Worm (Caenorhabditis elegans): ENCODE data around the gene cash-1.

cash-1 gene

ce11 chrV:10387412-10387811, 25.4 kb downstream of the cash-1 start:
- TF ChIP-seq sea-1 (GFP tag; conservative IDR thresholded peaks at IDR 0.05), result no peak
- no peak for TF ChIP-seq hnd-1 (tag; optimal IDR thresholded peaks at IDR 0.05)
- TF ChIP-seq tbx-37 (GFP tag; conservative IDR thresholded peaks at IDR 0.05), result no peak
- no peak for TF ChIP-seq ets-7 (tag; optimal IDR thresholded peaks at IDR 0.05)
- no peak for TF ChIP-seq B0310.2 (tag; optimal IDR thresholded peaks at IDR 0.05)
- no peak for TF ChIP-seq F13C5.2 (tag; optimal IDR thresholded peaks at IDR 0.05)
- TF ChIP-seq aly-1 (tag; optimal IDR thresholded peaks at IDR 0.05), result no peak
- TF ChIP-seq ceh-13 (GFP tag; optimal IDR thresholded peaks at IDR 0.05), result no peak
- no peak for TF ChIP-seq tra-4 (tag; optimal IDR thresholded peaks at IDR 0.05)
- no peak for TF ChIP-seq pes-1 (GFP tag; IDR thresholded peaks at IDR 0.05)
- no peak for TF ChIP-seq ceh-36 (tag; optimal IDR thresholded peaks at IDR 0.05)

DNA sequence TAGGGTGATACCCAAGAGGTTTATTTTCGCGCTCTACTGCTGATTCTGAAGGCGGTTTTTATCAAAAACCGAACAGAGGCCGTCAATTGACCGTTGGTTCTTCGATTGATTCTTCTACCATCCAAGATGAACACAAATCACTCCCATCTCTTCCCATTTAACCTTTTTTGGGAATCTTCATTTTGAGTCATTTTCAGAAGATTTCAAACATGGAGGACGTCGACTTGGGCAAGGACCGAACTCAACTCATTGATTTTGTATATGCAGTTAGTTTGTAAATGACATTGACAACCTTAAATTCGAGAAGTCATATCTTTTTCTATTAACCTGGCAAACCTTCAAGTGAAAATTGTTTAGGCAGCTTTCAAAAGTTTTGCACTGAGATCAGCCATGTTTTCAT, 26.3 kb downstream of the cash-1 start, which contains the start of gene AC3.5:
Gene AC3.5, plus strand, starts transcription at position 210 of the 400 bp plus-strand sequence.
- no peak for TF ChIP-seq hmbx-1 (tag; optimal IDR thresholded peaks at IDR 0.05)

DNA sequence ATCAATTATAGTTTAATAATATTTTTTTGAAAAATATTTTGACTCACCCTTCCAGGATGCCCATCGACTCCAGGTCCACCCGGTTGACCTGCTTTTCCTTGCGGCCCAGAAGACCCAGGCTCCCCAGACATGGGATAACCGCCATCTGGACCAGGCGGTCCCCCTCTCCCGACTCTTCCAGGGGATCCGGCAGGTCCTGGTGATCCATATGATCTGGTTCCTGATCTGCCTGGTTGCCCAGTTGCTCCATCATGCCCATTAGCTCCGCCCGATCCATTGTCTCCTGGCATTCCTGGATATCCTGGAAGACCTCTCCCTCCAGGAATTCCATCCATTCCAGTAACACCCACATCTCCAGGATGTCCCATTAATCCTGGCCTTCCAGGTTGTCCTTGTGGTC, 31.6 kb downstream of the cash-1 start:
- TF ChIP-seq sea-1 (GFP tag; conservative IDR thresholded peaks at IDR 0.05) (no peak), tra-4 (tag; optimal IDR thresholded peaks at IDR 0.05) (no peak), F13C5.2 (tag; optimal IDR thresholded peaks at IDR 0.05) (no peak), scrt-1 (GFP tag; IDR thresholded peaks at IDR 0.05) (no peak), ceh-36 (tag; optimal IDR thresholded peaks at IDR 0.05) (no peak), ets-7 (tag; optimal IDR thresholded peaks at IDR 0.05) (no peak)

ce11 chrV:10395173-10395766, 33.2 kb downstream of the cash-1 start, which contains the start of the genes col-151 and ugt-1:
col-151 (minus strand) TSS chrV:10395223.
ugt-1 (plus strand) TSS chrV:10395663.
- TF ChIP-seq tbx-11 (GFP tag; IDR thresholded peaks at IDR 0.05) (no peak), aly-1 (tag; optimal IDR thresholded peaks at IDR 0.05) (no peak), ets-7 (tag; optimal IDR thresholded peaks at IDR 0.05) (no peak), tra-4 (tag; optimal IDR thresholded peaks at IDR 0.05) (no peak), sea-1 (GFP tag; conservative IDR thresholded peaks at IDR 0.05) (no peak), ceh-13 (GFP tag; optimal IDR thresholded peaks at IDR 0.05) (no peak), F13C5.2 (tag; optimal IDR thresholded peaks at IDR 0.05) (no peak), hnd-1 (tag; optimal IDR thresholded peaks at IDR 0.05) (no peak), scrt-1 (GFP tag; IDR thresholded peaks at IDR 0.05) (no peak), ama-1 (optimal IDR thresholded peaks at IDR 0.05) (no peak)

- TF ChIP-seq tra-4 (tag; optimal IDR thresholded peaks at IDR 0.05) (no peak), flt-1 (GFP tag; IDR thresholded peaks at IDR 0.05) (no peak), ceh-36 (tag; optimal IDR thresholded peaks at IDR 0.05) (no peak), tbx-37 (GFP tag; conservative IDR thresholded peaks at IDR 0.05) (no peak), hmg-4 (GFP tag; optimal IDR thresholded peaks at IDR 0.05) (no peak), B0310.2 (tag; optimal IDR thresholded peaks at IDR 0.05) (no peak), pes-1 (GFP tag; IDR thresholded peaks at IDR 0.05) (no peak), sea-1 (GFP tag; conservative IDR thresholded peaks at IDR 0.05) (no peak), ets-7 (tag; optimal IDR thresholded peaks at IDR 0.05) (no peak), ceh-13 (GFP tag; optimal IDR thresholded peaks at IDR 0.05) (no peak), F13C5.2 (tag; optimal IDR thresholded peaks at IDR 0.05) (no peak), tbx-11 (GFP tag; IDR thresholded peaks at IDR 0.05) (no peak), aly-1 (tag; optimal IDR thresholded peaks at IDR 0.05) (no peak), hnd-1 (tag; optimal IDR thresholded peaks at IDR 0.05) (no peak)
Measured at ce11 chrV:10398431-10398830, 36.4 kb downstream of the cash-1 start, which contains the start of gene ugt-2. ugt-2 (plus strand) TSS chrV:10398801.

DNA sequence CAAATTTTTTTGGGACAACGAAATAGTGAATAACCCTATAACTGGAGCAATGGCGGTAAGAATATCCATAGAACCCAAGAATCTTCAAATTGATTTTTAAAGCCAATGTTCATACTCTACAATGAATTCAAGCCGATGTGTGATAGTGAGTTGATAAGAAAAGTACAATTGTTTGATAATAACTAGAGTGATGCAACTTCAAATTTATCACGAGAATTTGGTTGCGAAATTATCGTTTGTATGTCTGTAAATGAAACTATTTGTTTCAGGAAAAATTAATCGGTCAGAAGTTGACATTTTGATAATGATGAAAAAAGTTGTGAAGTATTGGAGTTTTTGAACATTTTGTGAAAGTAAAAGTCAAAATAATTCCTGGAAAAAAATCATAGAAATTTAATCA, 37.2 kb downstream of the cash-1 start:
- TF ChIP-seq scrt-1 (GFP tag; IDR thresholded peaks at IDR 0.05), result no peak
- no peak for TF ChIP-seq hmg-4 (GFP tag; optimal IDR thresholded peaks at IDR 0.05)
- no peak for TF ChIP-seq ama-1 (optimal IDR thresholded peaks at IDR 0.05)
- no peak for TF ChIP-seq F13C5.2 (tag; optimal IDR thresholded peaks at IDR 0.05)
- TF ChIP-seq B0310.2 (tag; optimal IDR thresholded peaks at IDR 0.05), result no peak
- no peak for TF ChIP-seq tra-4 (tag; optimal IDR thresholded peaks at IDR 0.05)
- TF ChIP-seq tbx-11 (GFP tag; IDR thresholded peaks at IDR 0.05), result no peak
- no peak for TF ChIP-seq ets-7 (tag; optimal IDR thresholded peaks at IDR 0.05)
- no peak for TF ChIP-seq ceh-36 (tag; optimal IDR thresholded peaks at IDR 0.05)
- no peak for TF ChIP-seq hnd-1 (tag; optimal IDR thresholded peaks at IDR 0.05)
- TF ChIP-seq flt-1 (GFP tag; IDR thresholded peaks at IDR 0.05), result no peak
- TF ChIP-seq sea-1 (GFP tag; conservative IDR thresholded peaks at IDR 0.05), result no peak
- no peak for TF ChIP-seq hmbx-1 (tag; optimal IDR thresholded peaks at IDR 0.05)
- TF ChIP-seq ceh-13 (GFP tag; optimal IDR thresholded peaks at IDR 0.05), result no peak

DNA sequence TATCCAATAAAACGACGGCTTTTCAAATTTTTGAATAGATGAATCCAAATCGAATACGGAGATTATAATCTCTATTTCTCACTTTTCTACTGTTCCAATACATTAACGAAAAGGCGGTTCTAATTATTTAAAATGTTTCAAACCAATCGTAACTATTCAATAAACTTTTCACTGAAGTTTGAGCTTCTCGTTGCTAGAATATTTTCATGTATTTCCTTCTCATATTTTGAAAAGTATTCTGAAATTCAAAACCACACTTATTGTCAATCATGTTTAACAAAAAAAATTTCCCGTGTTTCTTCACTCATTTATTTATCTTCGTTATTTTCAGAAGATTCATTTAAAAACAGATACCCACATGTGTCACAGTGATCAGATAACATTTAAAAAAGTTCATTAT, 40.7 kb downstream of the cash-1 start, which contains the start of gene F15H10.8:
Gene F15H10.8, minus strand, starts transcription at position 101 of the 400 bp plus-strand sequence.
- TF ChIP-seq ama-1 (optimal IDR thresholded peaks at IDR 0.05), result no peak
- TF ChIP-seq sea-1 (GFP tag; conservative IDR thresholded peaks at IDR 0.05), result no peak
- no peak for TF ChIP-seq ceh-36 (tag; optimal IDR thresholded peaks at IDR 0.05)
- no peak for TF ChIP-seq aly-1 (tag; optimal IDR thresholded peaks at IDR 0.05)
- no peak for TF ChIP-seq F13C5.2 (tag; optimal IDR thresholded peaks at IDR 0.05)
- TF ChIP-seq ceh-13 (GFP tag; optimal IDR thresholded peaks at IDR 0.05), result no peak
- TF ChIP-seq pes-1 (GFP tag; IDR thresholded peaks at IDR 0.05), result no peak
- no peak for TF ChIP-seq hmg-4 (GFP tag; optimal IDR thresholded peaks at IDR 0.05)
- no peak for TF ChIP-seq tra-4 (tag; optimal IDR thresholded peaks at IDR 0.05)
- no peak for TF ChIP-seq ets-7 (tag; optimal IDR thresholded peaks at IDR 0.05)
- TF ChIP-seq hnd-1 (tag; optimal IDR thresholded peaks at IDR 0.05), result no peak
- no peak for TF ChIP-seq tbx-11 (GFP tag; IDR thresholded peaks at IDR 0.05)
- no peak for TF ChIP-seq flt-1 (GFP tag; IDR thresholded peaks at IDR 0.05)

- no peak for TF ChIP-seq pes-1 (GFP tag; IDR thresholded peaks at IDR 0.05)
- no peak for TF ChIP-seq sea-1 (GFP tag; conservative IDR thresholded peaks at IDR 0.05)
- no peak for TF ChIP-seq ama-1 (optimal IDR thresholded peaks at IDR 0.05)
- no peak for TF ChIP-seq hmbx-1 (tag; optimal IDR thresholded peaks at IDR 0.05)
Measured at ce11 chrV:10404701-10405100, 42.6 kb downstream of the cash-1 start.

Measured in whole organism, early embryonic.